Worm (Caenorhabditis elegans): ENCODE data around the gene ubc-19.

ubc-19 gene

ce11 chrV:18662333-18662732 lies 27.2 kb downstream of the ubc-19 start:
- TF ChIP-seq pha-2 (tag; optimal IDR thresholded peaks at IDR 0.05) = no peak

ce11 chrV:18658914-18659313 lies 30.6 kb downstream of the ubc-19 start:
- TF ChIP-seq unc-3 (GFP tag; conservative IDR thresholded peaks at IDR 0.05) (no peak), unc-3 (tag; optimal IDR thresholded peaks at IDR 0.05) (no peak), ceh-30 (tag; optimal IDR thresholded peaks at IDR 0.05) (no peak), nhr-232 (tag; optimal IDR thresholded peaks at IDR 0.05) (no peak), sox-2 (GFP tag; IDR thresholded peaks at IDR 0.05) (no peak), ceh-18 (tag; optimal IDR thresholded peaks at IDR 0.05) (no peak), ceh-6 (GFP tag; optimal IDR thresholded peaks at IDR 0.05) (no peak), sdc-2 (tag; optimal IDR thresholded peaks at IDR 0.05) (no peak), pax-1 (tag; optimal IDR thresholded peaks at IDR 0.05) (no peak), ceh-48 (tag; optimal IDR thresholded peaks at IDR 0.05) (no peak), pag-3 (tag; optimal IDR thresholded peaks at IDR 0.05; ENCODE audit: borderline replicate concordance) (no peak)

- TF ChIP-seq F13H6.1 (tag; optimal IDR thresholded peaks at IDR 0.05) = no peak
- no peak for TF ChIP-seq K02D7.2 (tag; optimal IDR thresholded peaks at IDR 0.05)
Measured at ce11 chrV:18657391-18657790, 32.2 kb downstream of the ubc-19 start.

ce11 chrV:18656363-18656762 lies 33.2 kb downstream of the ubc-19 start:
- TF ChIP-seq ref-2 (tag; optimal IDR thresholded peaks at IDR 0.05) = no peak
- TF ChIP-seq ama-1 (optimal IDR thresholded peaks at IDR 0.05) = no peak
- TF ChIP-seq che-1 (tag; optimal IDR thresholded peaks at IDR 0.05) = no peak
- no peak for TF ChIP-seq fax-1 (tag; optimal IDR thresholded peaks at IDR 0.05)
- TF ChIP-seq dve-1 (tag; optimal IDR thresholded peaks at IDR 0.05) = no peak
- no peak for TF ChIP-seq nfya-1 (tag; optimal IDR thresholded peaks at IDR 0.05)
- TF ChIP-seq F13H6.1 (tag; optimal IDR thresholded peaks at IDR 0.05) = no peak
- no peak for TF ChIP-seq hlh-15 (tag; optimal IDR thresholded peaks at IDR 0.05)
- TF ChIP-seq hlh-8 (tag; optimal IDR thresholded peaks at IDR 0.05) = no peak
- TF ChIP-seq ceh-30 (tag; optimal IDR thresholded peaks at IDR 0.05) = no peak
- TF ChIP-seq ceh-9 (tag; optimal IDR thresholded peaks at IDR 0.05) = no peak
- TF ChIP-seq pqm-1 (tag; optimal IDR thresholded peaks at IDR 0.05) = no peak
- TF ChIP-seq ztf-16 (tag; optimal IDR thresholded peaks at IDR 0.05) = no peak
- TF ChIP-seq ttx-3 (tag; optimal IDR thresholded peaks at IDR 0.05) = no peak
- TF ChIP-seq ahr-1 (tag; optimal IDR thresholded peaks at IDR 0.05) = no peak
- TF ChIP-seq hlh-30 (tag; optimal IDR thresholded peaks at IDR 0.05; ENCODE audit: insufficient read depth) = no peak
- no peak for TF ChIP-seq hlh-13 (GFP tag; optimal IDR thresholded peaks at IDR 0.05)
- TF ChIP-seq npax-4 (tag; optimal IDR thresholded peaks at IDR 0.05) = no peak
- TF ChIP-seq unc-55 (GFP tag; optimal IDR thresholded peaks at IDR 0.05) = no peak
- no peak for TF ChIP-seq tbx-7 (tag; optimal IDR thresholded peaks at IDR 0.05)

- TF ChIP-seq K09A11.1 (tag; optimal IDR thresholded peaks at IDR 0.05; ENCODE audit: insufficient read depth) = no peak
- no peak for TF ChIP-seq pros-1 (tag; optimal IDR thresholded peaks at IDR 0.05)
- no peak for TF ChIP-seq ceh-9 (tag; optimal IDR thresholded peaks at IDR 0.05)
- no peak for TF ChIP-seq unc-3 (GFP tag; conservative IDR thresholded peaks at IDR 0.05)
- TF ChIP-seq unc-3 (tag; optimal IDR thresholded peaks at IDR 0.05) = no peak
- no peak for TF ChIP-seq tbx-7 (tag; optimal IDR thresholded peaks at IDR 0.05)
- TF ChIP-seq ceh-24 (tag; optimal IDR thresholded peaks at IDR 0.05) = no peak
- no peak for TF ChIP-seq ets-4 (tag; optimal IDR thresholded peaks at IDR 0.05)
- no peak for TF ChIP-seq ceh-22 (tag; optimal IDR thresholded peaks at IDR 0.05)
- TF ChIP-seq hlh-8 (tag; optimal IDR thresholded peaks at IDR 0.05) = no peak
- no peak for TF ChIP-seq unc-55 (GFP tag; optimal IDR thresholded peaks at IDR 0.05)
- no peak for TF ChIP-seq ahr-1 (tag; optimal IDR thresholded peaks at IDR 0.05)
- no peak for TF ChIP-seq ztf-16 (tag; optimal IDR thresholded peaks at IDR 0.05)
- TF ChIP-seq ref-2 (tag; optimal IDR thresholded peaks at IDR 0.05) = no peak
- no peak for TF ChIP-seq nfya-1 (tag; optimal IDR thresholded peaks at IDR 0.05)
- no peak for TF ChIP-seq F13H6.1 (tag; optimal IDR thresholded peaks at IDR 0.05)
- TF ChIP-seq gmeb-2 (tag; optimal IDR thresholded peaks at IDR 0.05) = no peak
- no peak for TF ChIP-seq hlh-15 (tag; optimal IDR thresholded peaks at IDR 0.05)
- no peak for TF ChIP-seq tbx-2 (tag; optimal IDR thresholded peaks at IDR 0.05)
- TF ChIP-seq sox-2 (GFP tag; IDR thresholded peaks at IDR 0.05) = no peak
- no peak for TF ChIP-seq lin-11 (tag; optimal IDR thresholded peaks at IDR 0.05)
Measured at ce11 chrV:18650043-18650442, 39.5 kb downstream of the ubc-19 start, which contains the start of gene egas-2. egas-2 (plus strand) TSS chrV:18650343.

Measured in whole organism, late embryonic.